Fruit fly (Drosophila melanogaster): Measurements from ENCODE around the gene hb.

The hb gene

dm6 chr3R:8726632-8727031 lies 29.0 kb upstream of the hb start, which contains the start of gene CG8159 (continued):
- TF ChIP-seq crp (GFP tag; optimal IDR thresholded peaks at IDR 0.05) (peak in 1 of 2 experiments; percentile 43), hb (GFP tag; IDR thresholded peaks at IDR 0.05; ENCODE audit: partially characterized antibody) (no peak), CG2129 (GFP tag; IDR thresholded peaks at IDR 0.05; ENCODE audit: partially characterized antibody) (no peak), CG10959 (GFP tag; IDR thresholded peaks at IDR 0.05) (no peak), ems (GFP tag; optimal IDR thresholded peaks at IDR 0.05) (no peak), CG11504 (tag; optimal IDR thresholded peaks at IDR 0.05) (no peak), Dp (GFP tag; optimal IDR thresholded peaks at IDR 0.05) (peak; percentile 63), CG16863 (GFP tag; optimal IDR thresholded peaks at IDR 0.05) (no peak), CG11247 (GFP tag; IDR thresholded peaks at IDR 0.05) (no peak), CG15514 (GFP tag; optimal IDR thresholded peaks at IDR 0.05) (no peak), pfk (GFP tag; optimal IDR thresholded peaks at IDR 0.05) (no peak), CG10366 (GFP tag; IDR thresholded peaks at IDR 0.05) (no peak), dati (GFP tag; IDR thresholded peaks at IDR 0.05) (no peak), Six4 (GFP tag; optimal IDR thresholded peaks at IDR 0.05) (no peak), pzg (GFP tag; optimal IDR thresholded peaks at IDR 0.05) (peak; percentile 44), sens (GFP tag) (peak; percentile 47), Hr3 (GFP tag; optimal IDR thresholded peaks at IDR 0.05) (no peak), chn (GFP tag; optimal IDR thresholded peaks at IDR 0.05) (no peak), CG10267 (tag; optimal IDR thresholded peaks at IDR 0.05) (peak; percentile 81), C15 (GFP tag; IDR thresholded peaks at IDR 0.05) (no peak), CG34376 (GFP tag; optimal IDR thresholded peaks at IDR 0.05) (no peak), Myb (GFP tag; optimal IDR thresholded peaks at IDR 0.05) (peak; percentile 93), Meics (GFP tag; optimal IDR thresholded peaks at IDR 0.05) (no peak), Ada2b (GFP tag; IDR thresholded peaks at IDR 0.05) (no peak), gcm2 (GFP tag; optimal IDR thresholded peaks at IDR 0.05) (no peak), Ets97D (GFP tag; optimal IDR thresholded peaks at IDR 0.05) (peak; percentile 35), ssp (GFP tag; IDR thresholded peaks at IDR 0.05) (no peak), amos (GFP tag; IDR thresholded peaks at IDR 0.05; ENCODE audit: partially characterized antibody) (no peak), MESR4 (GFP tag; optimal IDR thresholded peaks at IDR 0.05) (peak; percentile 8), Hmr (GFP tag; optimal IDR thresholded peaks at IDR 0.05) (no peak), slp2 (GFP tag; optimal IDR thresholded peaks at IDR 0.05) (no peak), Sox100B (GFP tag; optimal IDR thresholded peaks at IDR 0.05) (no peak), inv (GFP tag; IDR thresholded peaks at IDR 0.05; ENCODE audit: partially characterized antibody) (no peak), CG2120 (GFP tag; optimal IDR thresholded peaks at IDR 0.05) (peak; percentile 6), ac (GFP tag; optimal IDR thresholded peaks at IDR 0.05) (no peak), grn (GFP tag; optimal IDR thresholded peaks at IDR 0.05) (no peak), caup (GFP tag; optimal IDR thresholded peaks at IDR 0.05; ENCODE audit: severe bottlenecking) (no peak), phol (tag; optimal IDR thresholded peaks at IDR 0.05) (no peak), dmrt11E (tag; optimal IDR thresholded peaks at IDR 0.05) (no peak), lbe (GFP tag; optimal IDR thresholded peaks at IDR 0.05) (no peak), ttk (GFP tag; IDR thresholded peaks at IDR 0.05) (no peak)

DNA sequence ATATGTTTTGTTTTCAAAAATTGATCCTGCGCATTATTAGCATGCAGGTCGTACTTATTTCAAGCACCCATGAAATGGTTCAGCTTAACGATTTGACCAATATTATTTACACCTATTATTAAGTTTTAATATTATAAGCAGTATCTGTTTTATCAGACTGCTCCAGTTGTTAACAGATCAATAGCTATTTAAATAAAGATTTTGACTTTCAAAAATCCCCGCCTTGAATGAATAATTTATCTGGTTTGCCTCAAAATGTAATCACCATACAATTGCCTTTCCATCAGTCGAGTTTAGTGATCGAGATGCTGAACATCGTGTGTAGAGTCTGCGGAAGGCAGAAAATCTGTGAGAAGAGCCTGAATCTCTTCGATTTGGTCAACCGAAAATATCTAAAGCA lies 27.6 kb upstream of the hb start, which contains the start of gene ouib:
TSS of gene ouib (plus strand) at position 301 of the 400 bp plus-strand sequence.
- TF ChIP-seq disco-r (GFP tag; optimal IDR thresholded peaks at IDR 0.05) (no peak), Oaz (GFP tag; IDR thresholded peaks at IDR 0.05) (no peak), CG9609 (GFP tag; optimal IDR thresholded peaks at IDR 0.05) (no peak), fd64A (GFP tag; optimal IDR thresholded peaks at IDR 0.05) (no peak), CG13296 (GFP tag; optimal IDR thresholded peaks at IDR 0.05) (no peak), caup (GFP tag; optimal IDR thresholded peaks at IDR 0.05; ENCODE audit: severe bottlenecking) (no peak), CG6813 (GFP tag; optimal IDR thresholded peaks at IDR 0.05) (no peak), slp2 (GFP tag; optimal IDR thresholded peaks at IDR 0.05) (no peak), ewg (GFP tag; optimal IDR thresholded peaks at IDR 0.05) (no peak), CG6791 (GFP tag; IDR thresholded peaks at IDR 0.05; ENCODE audit: partially characterized antibody) (no peak), CG17385 (GFP tag; optimal IDR thresholded peaks at IDR 0.05) (no peak), danr (GFP tag; IDR thresholded peaks at IDR 0.05) (no peak), Sry-δ (GFP tag; optimal IDR thresholded peaks at IDR 0.05) (no peak)

All from whole organism, embryonic.